Worm (Caenorhabditis elegans): ENCODE measurements around the gene spig-7.

DNA sequence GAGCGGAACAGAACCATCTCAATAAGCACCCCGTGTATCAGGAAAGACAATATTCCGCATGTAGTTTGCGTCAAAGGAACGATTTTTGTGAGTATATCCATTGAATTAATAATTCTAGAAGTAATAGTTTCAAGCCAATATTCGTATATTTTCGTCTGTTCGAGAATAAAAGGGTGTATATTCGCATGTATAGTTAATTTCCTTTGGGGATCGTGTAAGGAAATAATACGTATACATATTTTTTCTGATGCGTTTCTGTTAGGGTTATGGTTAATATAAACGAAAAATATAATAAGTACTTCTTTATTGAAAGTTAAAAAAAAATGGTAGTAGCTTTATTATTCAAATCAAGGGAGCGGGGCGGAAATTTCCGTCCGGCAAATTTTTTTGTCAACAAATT is 33.4 kb downstream of the spig-7 start, which contains the start of gene str-236:
- TF ChIP-seq him-1 (tag; optimal IDR thresholded peaks at IDR 0.05) (no peak), W03F9.2 (tag; optimal IDR thresholded peaks at IDR 0.05) (no peak), dao-5 (tag; optimal IDR thresholded peaks at IDR 0.05) (no peak)
